Fruit fly (Drosophila melanogaster): ENCODE data around the gene mthl12.

Gene mthl12

dm6 chr3R:13371840-13372680 lies 18.6 kb downstream of the mthl12 start, which contains the start of the genes Lip3 and CG34309:
Gene Lip3 (minus strand): TSS chr3R:13371904.
Gene CG34309 (plus strand): TSS chr3R:13372630.
- TF ChIP-seq CG15710 (tag; optimal IDR thresholded peaks at IDR 0.05) (peak; percentile 23), Ets98B (GFP tag; IDR thresholded peaks at IDR 0.05) (no peak), CG8159 (tag; optimal IDR thresholded peaks at IDR 0.05) (peak; percentile 28), gl (tag; optimal IDR thresholded peaks at IDR 0.05) (no peak), Snoo (tag; optimal IDR thresholded peaks at IDR 0.05) (peak; percentile 57), rn (GFP tag; IDR thresholded peaks at IDR 0.05) (no peak), CG10348 (GFP tag; IDR thresholded peaks at IDR 0.05) (no peak), CG17806 (tag; optimal IDR thresholded peaks at IDR 0.05) (peak; percentile 24), CG32121 (GFP tag; IDR thresholded peaks at IDR 0.05) (no peak), CG13204 (GFP tag; optimal IDR thresholded peaks at IDR 0.05) (no peak)

- TF ChIP-seq CG8159 (tag; optimal IDR thresholded peaks at IDR 0.05) (peak; percentile 45), CG14655 (GFP tag; optimal IDR thresholded peaks at IDR 0.05) (peak; percentile 22), CG4496 (GFP tag; IDR thresholded peaks at IDR 0.05) (0 out of 3 replicates have a peak, but pooled peaks have one; percentile 31), CG12605 (GFP tag; IDR thresholded peaks at IDR 0.05) (no peak)
Measured at dm6 chr3R:13374913-13375312, 21.4 kb downstream of the mthl12 start.

dm6 chr3R:13379675-13380074 lies 26.2 kb downstream of the mthl12 start, which contains the start of the genes CG9813 and CG8870:
Gene CG9813 (minus strand): TSS chr3R:13379775.
Gene CG8870 (plus strand): TSS chr3R:13379842.
- TF ChIP-seq gl (tag; optimal IDR thresholded peaks at IDR 0.05) = no peak
- TF ChIP-seq Pif1B (GFP tag; optimal IDR thresholded peaks at IDR 0.05) = no peak
- TF ChIP-seq CG4496 (GFP tag; IDR thresholded peaks at IDR 0.05) = no peak
- no peak for TF ChIP-seq CG8159 (tag; optimal IDR thresholded peaks at IDR 0.05)
- TF ChIP-seq D1 (tag; optimal IDR thresholded peaks at IDR 0.05) = no peak
- TF ChIP-seq CG17806 (tag; optimal IDR thresholded peaks at IDR 0.05) = no peak
- TF ChIP-seq Snoo (tag; optimal IDR thresholded peaks at IDR 0.05) = no peak
- no peak for TF ChIP-seq CG13204 (GFP tag; optimal IDR thresholded peaks at IDR 0.05)
- no peak for TF ChIP-seq CG9948 (tag; optimal IDR thresholded peaks at IDR 0.05)
- TF ChIP-seq CG15710 (tag; optimal IDR thresholded peaks at IDR 0.05) = no peak
- TF ChIP-seq rn (GFP tag; IDR thresholded peaks at IDR 0.05) = no peak
- TF ChIP-seq fd96Ca (GFP tag; IDR thresholded peaks at IDR 0.05) = no peak
- no peak for TF ChIP-seq CG12605 (GFP tag; IDR thresholded peaks at IDR 0.05)
- TF ChIP-seq CG34367 (tag; optimal IDR thresholded peaks at IDR 0.05) = no peak
- no peak for TF ChIP-seq Ets98B (GFP tag; IDR thresholded peaks at IDR 0.05)

dm6 chr3R:13381744-13382435 lies 28.4 kb downstream of the mthl12 start, which contains the start of the genes mRpS21 and Droj2:
Gene mRpS21 (minus strand): TSS chr3R:13381809.
Gene Droj2 (plus strand): TSS chr3R:13382106.
- TF ChIP-seq CG15710 (tag; optimal IDR thresholded peaks at IDR 0.05) = peak; percentile 51
- TF ChIP-seq CG12605 (GFP tag; IDR thresholded peaks at IDR 0.05) = no peak
- no peak for TF ChIP-seq D1 (tag; optimal IDR thresholded peaks at IDR 0.05)
- peak; percentile 22; the same call in 1 of the 2 replicates for TF ChIP-seq Ets98B (GFP tag; IDR thresholded peaks at IDR 0.05)
- peak; percentile 13 for TF ChIP-seq CG17806 (tag; optimal IDR thresholded peaks at IDR 0.05)
- TF ChIP-seq CG8159 (tag; optimal IDR thresholded peaks at IDR 0.05) = peak; percentile 19
- TF ChIP-seq CG34367 (tag; optimal IDR thresholded peaks at IDR 0.05) = peak; percentile 32
- no peak for TF ChIP-seq CG8301 (tag; optimal IDR thresholded peaks at IDR 0.05)

- TF ChIP-seq CG4496 (GFP tag; IDR thresholded peaks at IDR 0.05) = 0 out of 3 replicates have a peak, but pooled peaks have one; percentile 27
- TF ChIP-seq Pif1B (GFP tag; optimal IDR thresholded peaks at IDR 0.05) = no peak
- peak; percentile 8 for TF ChIP-seq CG15710 (tag; optimal IDR thresholded peaks at IDR 0.05)
- TF ChIP-seq Snoo (tag; optimal IDR thresholded peaks at IDR 0.05) = no peak
- TF ChIP-seq CG13204 (GFP tag; optimal IDR thresholded peaks at IDR 0.05) = no peak
- peak; percentile 6 for TF ChIP-seq EcR (GFP tag; optimal IDR thresholded peaks at IDR 0.05)
- peak; percentile 1 for TF ChIP-seq gl (tag; optimal IDR thresholded peaks at IDR 0.05)
Measured at dm6 chr3R:13382656-13383142, 29.2 kb downstream of the mthl12 start.

- TF ChIP-seq CG12605 (GFP tag; IDR thresholded peaks at IDR 0.05) (no peak), CG14655 (GFP tag; optimal IDR thresholded peaks at IDR 0.05) (no peak), Pif1A (GFP tag; optimal IDR thresholded peaks at IDR 0.05) (no peak), Pif1B (GFP tag; optimal IDR thresholded peaks at IDR 0.05) (no peak), CG34367 (tag; optimal IDR thresholded peaks at IDR 0.05) (no peak)
Measured at dm6 chr3R:13385105-13385504, 31.6 kb downstream of the mthl12 start.
